Worm (Caenorhabditis elegans) whole organism, late embryonic: ENCODE data around the gene pin-2.
A peak's percentile ranks its signal among the peaks of the same experiment; 100 is the strongest.

Experiments used
- C08G9.2 ChIP-seq: sonication (generic microtip); optimal IDR thresholded peaks from 2 replicates; lab custom pipeline; 2016; ENCODE audit warnings: mild to moderate bottlenecking, missing genetic modification characterization, moderate library complexity, missing compliant biosample characterization
- C38D4.7 ChIP-seq: fragments of 200-800 bp; sonication (Bioruptor generic); optimal IDR thresholded peaks from 2 replicates; lab custom pipeline; 2018; ENCODE audit warnings: mild to moderate bottlenecking, missing genetic modification characterization, moderate library complexity, missing compliant biosample characterization
- F13H6.1 ChIP-seq: sonication (generic microtip); optimal IDR thresholded peaks from 2 replicates; lab custom pipeline; 2016; ENCODE audit warnings: missing genetic modification characterization, missing compliant biosample characterization
- K02D7.2 ChIP-seq: sonication (generic microtip); optimal IDR thresholded peaks from 2 replicates; lab custom pipeline; 2017; ENCODE audit warnings: mild to moderate bottlenecking, missing genetic modification characterization, missing compliant biosample characterization
- T23F11.4 ChIP-seq: fragments of 200-800 bp; sonication (Bioruptor generic); optimal IDR thresholded peaks from 2 replicates; lab custom pipeline; 2018; ENCODE audit warnings: mild to moderate bottlenecking, missing genetic modification characterization, missing compliant biosample characterization
- Y22D7AL.16 ChIP-seq: sonication (generic microtip); optimal IDR thresholded peaks from 2 replicates; lab custom pipeline; 2016; ENCODE audit warnings: missing genetic modification characterization, missing compliant biosample characterization
- ahr-1 ChIP-seq: sonication (generic microtip); optimal IDR thresholded peaks from 2 replicates; lab custom pipeline; 2016; ENCODE audit warnings: missing genetic modification characterization, missing compliant biosample characterization
- ama-1 ChIP-seq: fragments of 150-350 bp; optimal IDR thresholded peaks from 2 replicates; lab custom pipeline; 2014
- ceh-14 ChIP-seq: sonication (generic microtip); optimal IDR thresholded peaks from 2 replicates; lab custom pipeline; 2016; ENCODE audit warnings: missing genotype, missing genetic modification characterization, missing compliant biosample characterization
- ceh-18 ChIP-seq: sonication (generic microtip); optimal IDR thresholded peaks from 2 replicates; lab custom pipeline; 2016; ENCODE audit warnings: missing genetic modification characterization, missing compliant biosample characterization
- ceh-19 ChIP-seq: fragments of 200-800 bp; sonication (Bioruptor generic); optimal IDR thresholded peaks from 2 replicates; lab custom pipeline; 2018; ENCODE audit warnings: mild to moderate bottlenecking, missing genetic modification characterization, missing compliant biosample characterization
- ceh-24 ChIP-seq: sonication (generic microtip); optimal IDR thresholded peaks from 2 replicates; lab custom pipeline; 2016; ENCODE audit warnings: mild to moderate bottlenecking, missing genetic modification characterization, missing compliant biosample characterization
- ceh-31 ChIP-seq: sonication (generic microtip); optimal IDR thresholded peaks from 2 replicates; lab custom pipeline; 2016; ENCODE audit warnings: missing genetic modification characterization, missing compliant biosample characterization
- ceh-34 ChIP-seq: sonication (generic microtip); optimal IDR thresholded peaks from 2 replicates; lab custom pipeline; 2016; ENCODE audit warnings: mild to moderate bottlenecking, missing genetic modification characterization, missing compliant biosample characterization
- ceh-9 ChIP-seq: sonication (generic microtip); optimal IDR thresholded peaks from 2 replicates; lab custom pipeline; 2016; ENCODE audit warnings: mild to moderate bottlenecking, missing genetic modification characterization, inconsistent platforms, missing compliant biosample characterization
- che-1 ChIP-seq: sonication (generic microtip); optimal IDR thresholded peaks from 2 replicates; lab custom pipeline; 2016; ENCODE audit warnings: mild to moderate bottlenecking, missing genetic modification characterization, missing compliant biosample characterization
- dve-1 ChIP-seq: sonication (generic microtip); optimal IDR thresholded peaks from 2 replicates; lab custom pipeline; 2017; ENCODE audit warnings: antibody characterized with exemption, mild to moderate bottlenecking, missing genetic modification characterization, missing compliant biosample characterization
- elt-2 ChIP-seq: sonication (generic microtip); optimal IDR thresholded peaks from 2 replicates; lab custom pipeline; 2016; ENCODE audit warnings: missing genetic modification reagents, missing genetic modification characterization, missing compliant biosample characterization
- ets-4 ChIP-seq: sonication (generic microtip); optimal IDR thresholded peaks from 2 replicates; lab custom pipeline; 2016; ENCODE audit warnings: missing genetic modification characterization, missing compliant biosample characterization
- eyg-1 ChIP-seq: sonication (generic microtip); optimal IDR thresholded peaks from 2 replicates; lab custom pipeline; 2016; ENCODE audit warnings: missing genotype, missing genetic modification characterization, missing compliant biosample characterization
- fax-1 ChIP-seq: sonication (generic microtip); optimal IDR thresholded peaks from 2 replicates; lab custom pipeline; 2016; ENCODE audit warnings: missing genotype, missing genetic modification characterization, missing compliant biosample characterization
- fkh-10 ChIP-seq: fragments of 150-350 bp; optimal IDR thresholded peaks from 2 replicates; lab custom pipeline; 2014; ENCODE audit warnings: missing biosample characterization, missing genetic modification reagents, missing genetic modification characterization
- fkh-6 ChIP-seq: sonication (generic microtip); optimal IDR thresholded peaks from 2 replicates; lab custom pipeline; 2016; ENCODE audit warnings: missing genetic modification characterization, missing compliant biosample characterization
- hlh-13 ChIP-seq: fragments of 200-800 bp; sonication (Bioruptor generic); optimal IDR thresholded peaks from 2 replicates; lab custom pipeline; 2018; ENCODE audit warnings: mild to moderate bottlenecking, missing genetic modification characterization, missing compliant biosample characterization
- hlh-15 ChIP-seq: sonication (generic microtip); optimal IDR thresholded peaks from 2 replicates; lab custom pipeline; 2016; ENCODE audit warnings: missing genetic modification characterization, missing compliant biosample characterization
- hlh-30 ChIP-seq: sonication (generic microtip); optimal IDR thresholded peaks from 2 replicates; lab custom pipeline; 2017; ENCODE audit warnings: antibody characterized with exemption, missing genetic modification characterization, missing compliant biosample characterization; ENCODE audit not compliant: insufficient read depth
- lin-11 ChIP-seq: fragments of 200-800 bp; sonication (Bioruptor generic); optimal IDR thresholded peaks from 2 replicates; lab custom pipeline; 2018; ENCODE audit warnings: mild to moderate bottlenecking, missing genetic modification characterization, missing compliant biosample characterization
- madf-2 ChIP-seq: sonication (generic microtip); optimal IDR thresholded peaks from 2 replicates; lab custom pipeline; 2017; ENCODE audit warnings: missing genetic modification characterization, missing compliant biosample characterization
- mec-3 ChIP-seq: sonication (generic microtip); optimal IDR thresholded peaks from 2 replicates; lab custom pipeline; 2016; ENCODE audit warnings: borderline replicate concordance, missing genetic modification characterization, missing compliant biosample characterization
- nfya-1 ChIP-seq: sonication (generic microtip); optimal IDR thresholded peaks from 2 replicates; lab custom pipeline; 2017; ENCODE audit warnings: missing genetic modification characterization, mild to moderate bottlenecking, missing compliant biosample characterization, antibody characterized with exemption, moderate library complexity
- nhr-11 ChIP-seq: fragments of 150-350 bp; optimal IDR thresholded peaks from 2 replicates; lab custom pipeline; 2014; ENCODE audit warnings: missing biosample characterization, missing genetic modification characterization
- nhr-232 ChIP-seq: sonication (generic microtip); optimal IDR thresholded peaks from 2 replicates; lab custom pipeline; 2016; ENCODE audit warnings: missing genetic modification characterization, missing compliant biosample characterization
- npax-4 ChIP-seq: sonication (generic microtip); optimal IDR thresholded peaks from 2 replicates; lab custom pipeline; 2016; ENCODE audit warnings: missing genetic modification characterization, missing compliant biosample characterization
- pag-3 ChIP-seq: sonication (generic microtip); optimal IDR thresholded peaks from 2 replicates; lab custom pipeline; 2016; ENCODE audit warnings: missing compliant biosample characterization, missing genetic modification characterization, borderline replicate concordance
- pax-1 ChIP-seq: fragments of 150-350 bp; optimal IDR thresholded peaks from 2 replicates; lab custom pipeline; 2014; ENCODE audit warnings: missing biosample characterization, missing genetic modification characterization
- pha-2 ChIP-seq: sonication (generic microtip); optimal IDR thresholded peaks from 2 replicates; lab custom pipeline; 2017; ENCODE audit warnings: mild to moderate bottlenecking, missing genetic modification characterization, missing compliant biosample characterization
- pha-4 ChIP-seq: fragments of 150-350 bp; optimal IDR thresholded peaks from 2 replicates; lab custom pipeline; 2018; ENCODE audit warnings: missing biosample characterization, missing genetic modification reagents, missing genetic modification characterization
- pros-1 ChIP-seq: fragments of 150-350 bp; optimal IDR thresholded peaks from 2 replicates; lab custom pipeline; 2014; ENCODE audit warnings: missing biosample characterization, missing genetic modification reagents, missing genetic modification characterization
- rnt-1 ChIP-seq: sonication (generic microtip); optimal IDR thresholded peaks from 2 replicates; lab custom pipeline; 2016; ENCODE audit warnings: missing genetic modification characterization, missing compliant biosample characterization
- ttx-3 ChIP-seq: sonication (generic microtip); optimal IDR thresholded peaks from 2 replicates; lab custom pipeline; 2016; ENCODE audit warnings: missing genetic modification reagents, missing genetic modification characterization, missing compliant biosample characterization
- unc-42 ChIP-seq: sonication (generic microtip); optimal IDR thresholded peaks from 2 replicates; lab custom pipeline; 2016; ENCODE audit warnings: missing genotype, missing genetic modification characterization, missing compliant biosample characterization
- unc-55 ChIP-seq: sonication (generic microtip); optimal IDR thresholded peaks from 2 replicates; lab custom pipeline; 2017; ENCODE audit warnings: missing biosample characterization, missing genetic modification reagents, missing genetic modification characterization
- unc-86 ChIP-seq: sonication (generic microtip); optimal IDR thresholded peaks from 2 replicates; lab custom pipeline; 2016; ENCODE audit warnings: missing genetic modification characterization, missing compliant biosample characterization
- zip-5 ChIP-seq: sonication (generic microtip); optimal IDR thresholded peaks from 2 replicates; lab custom pipeline; 2016; ENCODE audit warnings: missing genetic modification characterization, missing compliant biosample characterization

pin-2 gene

DNA sequence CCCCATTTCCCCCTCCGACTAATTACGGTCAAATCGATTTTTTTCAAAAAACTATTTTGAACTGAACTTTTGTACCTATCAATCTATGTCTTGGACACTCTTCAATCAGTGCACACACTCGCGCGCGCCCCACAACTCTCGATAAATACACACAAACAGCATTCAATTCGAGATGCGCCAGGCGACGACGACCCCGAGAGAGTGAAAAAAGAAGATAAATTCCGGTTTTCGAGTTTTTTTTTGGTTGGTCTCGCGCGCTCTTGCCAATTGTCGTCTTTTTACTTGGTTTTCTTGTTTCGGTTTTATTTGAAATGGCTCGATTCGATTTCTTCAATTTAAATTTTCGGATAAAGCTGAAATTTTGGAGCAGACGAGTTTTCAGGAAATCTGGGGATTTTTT lies 46.7 kb downstream of the pin-2 start:
- no peak for TF ChIP-seq ceh-24 (tag; lab: Kevin White, UChicago)
- no peak for TF ChIP-seq F13H6.1 (tag; lab: Kevin White, UChicago)
- TF ChIP-seq ahr-1 (tag; lab: Kevin White, UChicago): no peak
- no peak for TF ChIP-seq ceh-34 (tag; lab: Kevin White, UChicago)
- TF ChIP-seq ama-1: no peak
- TF ChIP-seq, all 69 proteins: peak for 0

DNA sequence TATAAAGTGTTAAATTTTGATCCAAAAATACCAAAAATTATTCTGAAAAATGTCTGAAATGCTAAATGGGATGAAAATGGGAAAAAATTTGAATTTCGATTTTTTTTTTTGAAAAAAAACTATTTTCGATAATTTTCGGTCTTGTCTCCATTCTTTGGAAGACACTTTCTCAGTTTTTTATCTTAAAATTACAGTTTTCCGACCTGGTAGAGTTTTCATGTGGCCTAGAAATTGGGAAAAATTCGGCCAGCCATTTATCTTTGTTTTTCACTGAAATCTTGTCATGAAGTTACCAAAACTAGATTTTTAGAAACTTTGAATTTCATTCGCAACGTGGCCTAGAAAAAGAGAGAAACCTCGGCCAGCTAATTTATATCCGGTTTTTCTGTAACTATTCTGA lies 47.2 kb downstream of the pin-2 start:
- TF ChIP-seq Y22D7AL.16 (tag; lab: Kevin White, UChicago) (no peak), hlh-15 (no peak), nhr-232 (tag; lab: Kevin White, UChicago) (no peak), hlh-30 (tag; lab: Kevin White, UChicago) (no peak), T23F11.4 (GFP tag; lab: Kevin White, UChicago) (no peak), fkh-6 (no peak), pag-3 (tag; lab: Kevin White, UChicago) (no peak)

DNA sequence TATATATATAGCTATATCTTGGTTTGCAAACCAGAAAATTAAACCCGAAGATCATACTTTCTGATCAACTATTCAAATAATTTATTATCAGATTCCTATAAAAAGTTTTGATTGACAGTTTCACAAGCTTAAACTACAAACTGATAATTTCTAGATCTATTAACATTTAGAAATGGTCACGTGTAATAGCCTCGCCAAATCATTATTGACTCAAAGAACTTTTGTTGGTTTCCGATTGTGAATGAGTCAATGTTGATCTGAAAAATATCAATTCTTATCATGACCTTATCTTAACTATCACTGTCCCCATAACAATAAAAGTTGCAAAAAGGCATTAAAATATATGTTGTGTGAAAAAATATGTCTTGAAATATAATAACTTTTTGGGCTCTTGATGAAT lies 48.5 kb downstream of the pin-2 start:
- no peak for TF ChIP-seq lin-11
- no peak for TF ChIP-seq zip-5 (tag; lab: Kevin White, UChicago)
- TF ChIP-seq C08G9.2: no peak
- TF ChIP-seq hlh-30 (tag; lab: Kevin White, UChicago): no peak
- peak; percentile 65 for TF ChIP-seq elt-2 (tag; lab: Kevin White, UChicago)
- TF ChIP-seq unc-86: no peak

DNA sequence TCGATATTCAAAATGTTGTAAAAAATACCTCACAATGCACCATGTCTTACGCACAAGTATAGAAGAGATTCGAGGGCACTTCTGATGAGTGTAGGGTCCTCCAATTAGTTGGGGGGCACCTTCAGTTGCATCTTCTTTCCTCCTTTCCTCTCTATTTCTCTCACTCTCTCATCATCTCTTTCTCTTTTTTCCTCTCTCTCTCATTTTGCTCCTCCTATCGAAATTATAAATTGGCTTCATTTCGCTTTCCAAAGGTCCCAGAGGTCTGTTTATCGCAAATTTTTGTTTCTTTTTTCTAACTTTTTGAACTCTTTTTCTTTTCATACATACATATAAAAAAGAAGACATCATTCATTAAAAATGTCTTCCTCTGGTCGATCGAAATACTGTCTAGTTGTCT lies 49.2 kb downstream of the pin-2 start:
- TF ChIP-seq ceh-31 (tag; lab: Kevin White, UChicago) (no peak), unc-55 (peak; percentile 72), unc-42 (tag; lab: Kevin White, UChicago) (peak; percentile 28), ceh-34 (tag; lab: Kevin White, UChicago) (peak; percentile 12), unc-86 (no peak), nfya-1 (tag; lab: Kevin White, UChicago) (peak; percentile 31)

DNA sequence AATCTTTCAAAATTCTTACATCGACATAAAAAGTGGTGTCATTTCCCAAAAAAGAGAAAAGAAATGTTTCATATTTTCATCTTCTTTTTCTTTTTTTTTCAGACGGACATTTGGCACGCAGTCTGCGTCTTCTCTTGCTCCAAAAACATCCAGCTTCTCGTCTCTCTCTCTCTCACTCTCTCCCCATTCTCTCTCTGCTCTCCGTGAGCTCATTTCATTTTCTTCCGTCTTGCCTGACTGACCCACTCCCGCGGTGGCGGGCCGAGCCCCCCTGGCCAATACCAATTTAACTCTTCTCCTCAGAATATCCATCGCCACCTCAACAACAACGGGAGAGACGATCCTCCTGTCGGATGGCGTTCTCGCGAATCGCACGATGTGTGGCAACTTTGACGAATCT lies 51.9 kb downstream of the pin-2 start, which contains the start of gene txt-19:
Gene txt-19 (plus strand): TSS at position 304 of the 400 bp plus-strand sequence.
- TF ChIP-seq ceh-9 (tag; lab: Kevin White, UChicago) (no peak), pha-2 (tag; lab: Kevin White, UChicago) (no peak), rnt-1 (tag; lab: Kevin White, UChicago) (no peak), che-1 (tag; lab: Kevin White, UChicago) (no peak), pax-1 (tag; lab: Kevin White, UChicago) (no peak), ets-4 (tag; lab: Kevin White, UChicago) (no peak), eyg-1 (no peak), npax-4 (tag; lab: Kevin White, UChicago) (no peak), ttx-3 (tag; lab: Kevin White, UChicago) (no peak), ceh-19 (no peak), unc-86 (no peak), nhr-232 (tag; lab: Kevin White, UChicago) (no peak), zip-5 (tag; lab: Kevin White, UChicago) (no peak), ceh-18 (peak; percentile 35), madf-2 (tag; lab: Kevin White, UChicago) (no peak), pha-4 (no peak), mec-3 (tag; lab: Kevin White, UChicago) (no peak), lin-11 (no peak), ceh-31 (tag; lab: Kevin White, UChicago) (peak; percentile 42), T23F11.4 (GFP tag; lab: Kevin White, UChicago) (no peak), pros-1 (tag; lab: Kevin White, UChicago) (no peak), unc-42 (tag; lab: Kevin White, UChicago) (peak; percentile 27), hlh-13 (GFP tag; lab: Kevin White, UChicago) (no peak), fax-1 (peak; percentile 13), fkh-10 (no peak), pag-3 (tag; lab: Kevin White, UChicago) (no peak), C38D4.7 (GFP tag; lab: Kevin White, UChicago) (no peak), unc-55 (no peak), fkh-6 (no peak), dve-1 (tag; lab: Kevin White, UChicago) (no peak), ceh-14 (tag; lab: Kevin White, UChicago) (peak; percentile 53), K02D7.2 (tag; lab: Kevin White, UChicago) (no peak), nhr-11 (no peak), nfya-1 (tag; lab: Kevin White, UChicago) (peak; percentile 9)
